Worm (Caenorhabditis elegans) whole organism, young adult: ENCODE results near the gene wago-4.

ENCODE experiments used
- B0035.1 ChIP-seq: sonication (generic microtip); optimal IDR thresholded peaks from 2 replicates; lab custom pipeline; 2016; ENCODE audit warnings: missing genetic modification characterization, mild to moderate bottlenecking, missing compliant biosample characterization, missing genotype, missing genetic modification reagents
- B0261.1 ChIP-seq: sonication (generic microtip); optimal IDR thresholded peaks from 2 replicates; lab custom pipeline; 2016; ENCODE audit warnings: mild to moderate bottlenecking, missing genetic modification characterization, moderate library complexity, missing compliant biosample characterization
- B0336.3 ChIP-seq: fragments of 200-800 bp; sonication (Bioruptor generic); IDR thresholded peaks from 2 replicates; pipeline ENCODE4 v1.3.6; 2022; ENCODE audit warnings: missing genetic modification characterization, missing compliant biosample characterization
- C06A6.2 ChIP-seq: fragments of 200-800 bp; sonication (Bioruptor generic); conservative IDR thresholded peaks from 2 replicates; pipeline ENCODE4 v1.3.6; 2022; ENCODE audit warnings: missing genetic modification characterization, missing compliant biosample characterization
- D2030.7 ChIP-seq: fragments of 200-800 bp; sonication (Bioruptor generic); IDR thresholded peaks from 2 replicates; pipeline ENCODE4 v1.3.6; 2022; ENCODE audit warnings: missing genetic modification reagents, missing genetic modification characterization, missing compliant biosample characterization
- F39B2.1 ChIP-seq: fragments of 200-800 bp; sonication (Bioruptor generic); IDR thresholded peaks from 2 replicates; pipeline ENCODE4 v1.3.6; 2022; ENCODE audit warnings: missing genetic modification reagents, missing genetic modification characterization, missing compliant biosample characterization
- F49E8.2 ChIP-seq: sonication (generic microtip); optimal IDR thresholded peaks from 3 replicates; lab custom pipeline; 2017; ENCODE audit warnings: missing genetic modification characterization, mild to moderate bottlenecking, missing compliant biosample characterization, antibody characterized with exemption, moderate library complexity; ENCODE audit not compliant: insufficient read depth
- F52B5.7 ChIP-seq: sonication (generic microtip); optimal IDR thresholded peaks from 2 replicates; lab custom pipeline; 2016; ENCODE audit warnings: mild to moderate bottlenecking, missing genetic modification characterization, missing compliant biosample characterization
- F55B11.4 ChIP-seq: sonication (generic microtip); optimal IDR thresholded peaks from 2 replicates; lab custom pipeline; 2016; ENCODE audit warnings: missing compliant biosample characterization, missing genetic modification characterization, borderline replicate concordance; ENCODE audit not compliant: insufficient read depth
- F57C9.4 ChIP-seq: sonication (generic microtip); optimal IDR thresholded peaks from 2 replicates; lab custom pipeline; 2017; ENCODE audit warnings: mild to moderate bottlenecking, missing genetic modification characterization, missing compliant biosample characterization
- K11D2.4 ChIP-seq: fragments of 200-800 bp; sonication (Bioruptor generic); IDR thresholded peaks from 2 replicates; pipeline ENCODE4 v1.3.6; 2022; ENCODE audit warnings: missing genetic modification reagents, missing genetic modification characterization, missing compliant biosample characterization
- T07F8.4 ChIP-seq: sonication (generic microtip); optimal IDR thresholded peaks from 2 replicates; lab custom pipeline; 2016; ENCODE audit warnings: mild to moderate bottlenecking, missing genetic modification characterization, moderate library complexity, missing compliant biosample characterization
- Y95B8A.8 ChIP-seq: fragments of 200-800 bp; sonication (Bioruptor generic); IDR thresholded peaks from 2 replicates; pipeline ENCODE4 v1.3.6; 2022; ENCODE audit warnings: missing genetic modification reagents, missing genetic modification characterization, missing compliant biosample characterization
- ama-1 ChIP-seq, 3 experiments: fragments of 150-350 bp in 1 of 3; sonication (generic microtip) in 2 of 3; optimal IDR thresholded peaks; 2 replicates each; lab custom pipeline; 2014 to 2018; ENCODE audit warnings: missing biosample characterization in 2 of 3, missing genetic modification characterization in 2 of 3, missing genetic modification reagents in 2 of 3
- aptf-2 ChIP-seq: fragments of 200-800 bp; sonication (Bioruptor generic); conservative IDR thresholded peaks from 2 replicates; pipeline ENCODE4 v1.3.6; 2022; ENCODE audit warnings: missing genetic modification reagents, missing genetic modification characterization, missing compliant biosample characterization
- attf-3 ChIP-seq: fragments of 200-800 bp; sonication (Bioruptor generic); conservative IDR thresholded peaks from 2 replicates; pipeline ENCODE4 v1.3.6; 2022; ENCODE audit warnings: missing genetic modification reagents, missing genetic modification characterization, missing compliant biosample characterization
- attf-6 ChIP-seq: fragments of 200-800 bp; sonication (Bioruptor generic); IDR thresholded peaks from 2 replicates; pipeline ENCODE4 v1.3.6; 2022; ENCODE audit warnings: missing genetic modification reagents, missing genetic modification characterization, missing compliant biosample characterization
- dpff-1 ChIP-seq: sonication (generic microtip); optimal IDR thresholded peaks from 2 replicates; lab custom pipeline; 2017; ENCODE audit warnings: mild to moderate bottlenecking, missing genetic modification characterization, missing compliant biosample characterization
- him-1 ChIP-seq: sonication (generic microtip); optimal IDR thresholded peaks from 2 replicates; lab custom pipeline; 2016; ENCODE audit warnings: missing genotype, missing genetic modification reagents, missing genetic modification characterization, missing compliant biosample characterization
- hmg-1.2 ChIP-seq: fragments of 200-800 bp; sonication (Bioruptor generic); IDR thresholded peaks from 2 replicates; pipeline ENCODE4 v1.3.6; 2022; ENCODE audit warnings: missing genetic modification reagents, missing genetic modification characterization, missing compliant biosample characterization
- let-526 ChIP-seq: fragments of 200-800 bp; sonication (Bioruptor generic); IDR thresholded peaks from 2 replicates; pipeline ENCODE4 v1.3.6; 2022; ENCODE audit warnings: missing genetic modification reagents, missing genetic modification characterization, missing compliant biosample characterization
- madf-6 ChIP-seq: fragments of 200-800 bp; sonication (Bioruptor generic); IDR thresholded peaks from 2 replicates; pipeline ENCODE4 v1.3.6; 2022; ENCODE audit warnings: missing genetic modification reagents, missing genetic modification characterization, missing compliant biosample characterization
- nfya-2 ChIP-seq: fragments of 200-800 bp; sonication (Bioruptor generic); IDR thresholded peaks from 2 replicates; pipeline ENCODE4 v1.3.6; 2022; ENCODE audit warnings: missing genetic modification reagents, missing genetic modification characterization, missing compliant biosample characterization
- nhr-27 ChIP-seq: fragments of 200-800 bp; sonication (Bioruptor generic); optimal IDR thresholded peaks from 2 replicates; lab custom pipeline; 2018; ENCODE audit warnings: mild to moderate bottlenecking, missing genetic modification characterization, moderate library complexity, missing compliant biosample characterization
- nhr-90 ChIP-seq: sonication (generic microtip); optimal IDR thresholded peaks from 2 replicates; lab custom pipeline; 2016; ENCODE audit warnings: missing genotype, mild to moderate bottlenecking, missing genetic modification characterization, missing compliant biosample characterization
- rcor-1 ChIP-seq: fragments of 200-800 bp; sonication (Bioruptor generic); IDR thresholded peaks from 2 replicates; pipeline ENCODE4 v1.3.6; 2022; ENCODE audit warnings: missing genetic modification reagents, missing genetic modification characterization, missing compliant biosample characterization
- snpc-1.1 ChIP-seq: sonication (generic microtip); optimal IDR thresholded peaks from 2 replicates; lab custom pipeline; 2017; ENCODE audit warnings: missing genetic modification characterization, mild to moderate bottlenecking, missing compliant biosample characterization, antibody characterized with exemption, moderate library complexity, missing genotype, missing genetic modification reagents; ENCODE audit not compliant: insufficient read depth
- snpc-4 ChIP-seq, 5 experiments: fragments of 150-350 bp in 1 of 5; sonication (generic microtip) in 4 of 5; optimal IDR thresholded peaks; 2 replicates each; lab custom pipeline; 2014 to 2018; ENCODE audit warnings: missing genetic modification characterization in 5 of 5, missing biosample characterization in 3 of 5, antibody characterized with exemption in 2 of 5, mild to moderate bottlenecking in 2 of 5, missing compliant biosample characterization in 2 of 5, missing genotype in 2 of 5, moderate library complexity in 2 of 5, missing genetic modification reagents in 1 of 5
- sptf-2 ChIP-seq: fragments of 200-800 bp; sonication (Bioruptor generic); optimal IDR thresholded peaks from 2 replicates; lab custom pipeline; 2018; ENCODE audit warnings: mild to moderate bottlenecking, missing genetic modification characterization, missing compliant biosample characterization
- tlf-1 ChIP-seq: fragments of 200-800 bp; sonication (Bioruptor generic); optimal IDR thresholded peaks from 2 replicates; lab custom pipeline; 2018; ENCODE audit warnings: mild to moderate bottlenecking, missing genetic modification characterization, missing compliant biosample characterization
- unc-130 ChIP-seq: sonication (generic microtip); optimal IDR thresholded peaks from 2 replicates; lab custom pipeline; 2016; ENCODE audit warnings: missing genetic modification reagents, missing genetic modification characterization, missing compliant biosample characterization
- xnd-1 ChIP-seq: sonication (generic microtip); optimal IDR thresholded peaks from 2 replicates; lab custom pipeline; 2016; ENCODE audit warnings: missing genotype, missing genetic modification reagents, missing genetic modification characterization, missing compliant biosample characterization
- zfh-2 ChIP-seq: fragments of 200-800 bp; sonication (Bioruptor generic); conservative IDR thresholded peaks from 2 replicates; pipeline ENCODE4 v1.3.6; 2022; ENCODE audit warnings: missing genetic modification reagents, missing genetic modification characterization, missing compliant biosample characterization
- ztf-18 ChIP-seq: sonication (generic microtip); optimal IDR thresholded peaks from 2 replicates; lab custom pipeline; 2016; ENCODE audit warnings: missing genotype, mild to moderate bottlenecking, missing genetic modification characterization, missing compliant biosample characterization
- ztf-22 ChIP-seq: fragments of 200-800 bp; sonication (Bioruptor generic); optimal IDR thresholded peaks from 2 replicates; lab custom pipeline; 2018; ENCODE audit warnings: mild to moderate bottlenecking, missing genetic modification characterization, moderate library complexity, missing compliant biosample characterization
- ztf-28 ChIP-seq: fragments of 200-800 bp; sonication (Bioruptor generic); IDR thresholded peaks from 2 replicates; pipeline ENCODE4 v1.3.6; 2022; ENCODE audit warnings: missing genetic modification reagents, missing genetic modification characterization, missing compliant biosample characterization

wago-4 gene

ce11 chrII:12965538-12965588, 46.0 kb downstream of the wago-4 start, which contains the start of gene ptr-18:
ptr-18 (plus strand) TSS chrII:12965546.
- no peak for TF ChIP-seq attf-3 (GFP tag; lab: Robert Waterston, UW)
- TF ChIP-seq T07F8.4 (tag; lab: Kevin White, UChicago), result no peak
- no peak for TF ChIP-seq B0035.1 (tag; lab: Kevin White, UChicago)
- no peak for TF ChIP-seq tlf-1 (GFP tag; lab: Kevin White, UChicago)
- no peak for TF ChIP-seq B0261.1 (tag; lab: Kevin White, UChicago)
- no peak for TF ChIP-seq F39B2.1 (GFP tag; lab: Robert Waterston, UW)
- no peak for TF ChIP-seq ztf-18 (tag; lab: Kevin White, UChicago)
- TF ChIP-seq him-1 (tag; lab: Kevin White, UChicago), result no peak
- TF ChIP-seq unc-130 (GFP tag; lab: Kevin White, UChicago), result no peak
- TF ChIP-seq F55B11.4 (tag; lab: Kevin White, UChicago), result no peak
- no peak for TF ChIP-seq K11D2.4 (GFP tag; lab: Robert Waterston, UW)
- TF ChIP-seq dpff-1 (tag; lab: Kevin White, UChicago), result no peak
- no peak for TF ChIP-seq ztf-22
- TF ChIP-seq snpc-4 (GFP tag; optimal IDR thresholded peaks at IDR 0.05; lab: Kevin White, UChicago), result no peak
- TF ChIP-seq snpc-4 (tag; optimal IDR thresholded peaks at IDR 0.05; lab: Kevin White, UChicago), result no peak
- no peak for TF ChIP-seq let-526 (GFP tag; lab: Robert Waterston, UW)
- no peak for TF ChIP-seq nfya-2 (GFP tag; lab: Robert Waterston, UW)

ce11 chrII:12965589-12965988, 46.2 kb downstream of the wago-4 start:
- TF ChIP-seq let-526 (GFP tag; lab: Robert Waterston, UW) (no peak), sptf-2 (GFP tag; lab: Kevin White, UChicago) (no peak), rcor-1 (GFP tag; lab: Robert Waterston, UW) (no peak), D2030.7 (GFP tag; lab: Robert Waterston, UW) (no peak), snpc-4 (GFP tag; optimal IDR thresholded peaks at IDR 0.05; lab: Kevin White, UChicago) (no peak), snpc-4 (tag; optimal IDR thresholded peaks at IDR 0.05; lab: Kevin White, UChicago) (no peak), F57C9.4 (tag; lab: Kevin White, UChicago) (no peak), xnd-1 (tag; lab: Kevin White, UChicago) (no peak), F52B5.7 (tag; lab: Kevin White, UChicago) (no peak)

ce11 chrII:12966274-12966673, 46.9 kb downstream of the wago-4 start:
- TF ChIP-seq F49E8.2 (tag; lab: Kevin White, UChicago) (no peak), Y95B8A.8 (no peak), aptf-2 (GFP tag; lab: Robert Waterston, UW) (no peak), hmg-1.2 (GFP tag; lab: Robert Waterston, UW) (no peak), sptf-2 (GFP tag; lab: Kevin White, UChicago) (no peak)

- TF ChIP-seq B0336.3, result no peak
- TF ChIP-seq zfh-2 (GFP tag; lab: Robert Waterston, UW), result peak; percentile 40; the same call in 1 of the 2 replicates
- TF ChIP-seq snpc-4 (GFP tag; optimal IDR thresholded peaks at IDR 0.05; lab: Kevin White, UChicago), result no peak
- TF ChIP-seq snpc-4 (tag; optimal IDR thresholded peaks at IDR 0.05; lab: Kevin White, UChicago), result peak in 3 of 4 experiments; percentile 63 to 77 (median 72)
- TF ChIP-seq attf-3 (GFP tag; lab: Robert Waterston, UW), result 0 out of 2 replicates have a peak, but pooled peaks have one; percentile 16
- TF ChIP-seq F55B11.4 (tag; lab: Kevin White, UChicago), result no peak
Observed at ce11 chrII:12968448-12968969, 49.2 kb downstream of the wago-4 start.

ce11 chrII:12969622-12970021, 50.3 kb downstream of the wago-4 start, which contains the start of gene Y38F1A.4:
Y38F1A.4 (minus strand) TSS chrII:12969722.
- TF ChIP-seq snpc-1.1 (tag; lab: Kevin White, UChicago), result no peak
- no peak for TF ChIP-seq nhr-90 (tag; lab: Kevin White, UChicago)
- TF ChIP-seq B0336.3, result no peak
- no peak for TF ChIP-seq ama-1 (optimal IDR thresholded peaks at IDR 0.05; lab: Kevin White, UChicago)
- TF ChIP-seq ama-1 (GFP tag; optimal IDR thresholded peaks at IDR 0.05; lab: Kevin White, UChicago), result no peak
- TF ChIP-seq C06A6.2, result no peak
- TF ChIP-seq tlf-1 (GFP tag; lab: Kevin White, UChicago), result no peak
- TF ChIP-seq nhr-27 (tag; lab: Kevin White, UChicago), result no peak
- no peak for TF ChIP-seq him-1 (tag; lab: Kevin White, UChicago)
- TF ChIP-seq hmg-1.2 (GFP tag; lab: Robert Waterston, UW), result no peak
- no peak for TF ChIP-seq madf-6 (GFP tag; lab: Robert Waterston, UW)
- no peak for TF ChIP-seq ztf-28 (GFP tag; lab: Robert Waterston, UW)
- TF ChIP-seq B0035.1 (tag; lab: Kevin White, UChicago), result no peak
- TF ChIP-seq D2030.7 (GFP tag; lab: Robert Waterston, UW), result no peak
- TF ChIP-seq attf-6 (GFP tag; lab: Robert Waterston, UW), result no peak
- no peak for TF ChIP-seq ztf-18 (tag; lab: Kevin White, UChicago)
